Fruit fly (Drosophila melanogaster) whole organism, pupa: ENCODE measurements around the gene Ca-Ma2d.

Source experiments
- CG10348 ChIP-seq: fragments of 200-800 bp; sonication (Bioruptor generic); IDR thresholded peaks from 2 replicates; pipeline ENCODE4 v1.3.6; 2022; ENCODE audit warnings: missing biosample characterization, missing genetic modification characterization
- CG12605 ChIP-seq: fragments of 200-800 bp; sonication (Bioruptor generic); IDR thresholded peaks from 2 replicates; pipeline ENCODE4 v1.3.6; 2022; ENCODE audit warnings: missing biosample characterization, missing genetic modification characterization
- CG13204 ChIP-seq: fragments of 200-800 bp; sonication (Bioruptor generic); optimal IDR thresholded peaks from 2 replicates; lab custom pipeline; 2018; ENCODE audit warnings: missing biosample characterization, mild to moderate bottlenecking, missing genetic modification characterization, moderate library complexity
- CG14655 ChIP-seq: fragments of 200-800 bp; sonication (Bioruptor generic); optimal IDR thresholded peaks from 3 replicates; lab custom pipeline; 2017; ENCODE audit warnings: mild to moderate bottlenecking, missing biosample characterization, missing genetic modification reagents, missing genetic modification characterization
- CG15710 ChIP-seq: fragments of 200-800 bp; sonication (Bioruptor generic); optimal IDR thresholded peaks from 2 replicates; lab custom pipeline; 2018; ENCODE audit warnings: missing biosample characterization, mild to moderate bottlenecking, missing genetic modification characterization, moderate library complexity
- CG17806 ChIP-seq: fragments of 200-800 bp; sonication (Bioruptor generic); optimal IDR thresholded peaks from 2 replicates; lab custom pipeline; 2018; ENCODE audit warnings: missing biosample characterization, mild to moderate bottlenecking, missing genetic modification characterization, moderate library complexity
- CG32121 ChIP-seq: fragments of 200-800 bp; sonication (Bioruptor generic); IDR thresholded peaks from 2 replicates; pipeline ENCODE4 v1.3.6; 2022; ENCODE audit warnings: missing biosample characterization, missing genetic modification characterization
- CG34367 ChIP-seq: fragments of 200-800 bp; sonication (Bioruptor generic); optimal IDR thresholded peaks from 2 replicates; lab custom pipeline; 2018; ENCODE audit warnings: missing biosample characterization, mild to moderate bottlenecking, missing genetic modification characterization
- CG4496 ChIP-seq: fragments of 200-800 bp; sonication (Bioruptor generic); IDR thresholded peaks from 3 replicates; pipeline ENCODE4 v1.3.6; 2022; ENCODE audit warnings: missing biosample characterization, missing genetic modification characterization
- CG8159 ChIP-seq: fragments of 200-800 bp; sonication (Bioruptor generic); optimal IDR thresholded peaks from 3 replicates; lab custom pipeline; 2018; ENCODE audit warnings: missing biosample characterization, mild to moderate bottlenecking, missing genetic modification characterization, moderate library complexity
- CG8301 ChIP-seq: fragments of 200-800 bp; sonication (Bioruptor generic); optimal IDR thresholded peaks from 2 replicates; lab custom pipeline; 2018; ENCODE audit warnings: missing biosample characterization, mild to moderate bottlenecking, missing genetic modification characterization
- CG9948 ChIP-seq: fragments of 200-800 bp; sonication (Bioruptor generic); optimal IDR thresholded peaks from 2 replicates; lab custom pipeline; 2018; ENCODE audit warnings: missing biosample characterization, mild to moderate bottlenecking, missing genetic modification characterization, moderate library complexity
- D1 ChIP-seq: fragments of 200-800 bp; sonication (Bioruptor generic); optimal IDR thresholded peaks from 2 replicates; lab custom pipeline; 2018; ENCODE audit warnings: missing biosample characterization, mild to moderate bottlenecking, missing genetic modification characterization, moderate library complexity
- EcR ChIP-seq: fragments of 200-800 bp; sonication (Bioruptor generic); optimal IDR thresholded peaks from 3 replicates; lab custom pipeline; 2019; ENCODE audit warnings: missing biosample characterization, missing genetic modification characterization, mild to moderate bottlenecking, moderate library complexity, missing genetic modification reagents
- Ets98B ChIP-seq: fragments of 200-800 bp; sonication (Bioruptor generic); IDR thresholded peaks from 2 replicates; pipeline ENCODE4 v1.3.6; 2022; ENCODE audit warnings: missing biosample characterization, missing genetic modification characterization
- Pif1A ChIP-seq: fragments of 200-800 bp; sonication (Bioruptor generic); optimal IDR thresholded peaks from 3 replicates; lab custom pipeline; 2016; ENCODE audit warnings: missing biosample characterization, missing genetic modification characterization
- Pif1B ChIP-seq: fragments of 200-800 bp; sonication (Bioruptor generic); optimal IDR thresholded peaks from 3 replicates; lab custom pipeline; 2016; ENCODE audit warnings: missing biosample characterization, missing genetic modification characterization
- Snoo ChIP-seq: fragments of 200-800 bp; sonication (Bioruptor generic); optimal IDR thresholded peaks from 3 replicates; lab custom pipeline; 2017; ENCODE audit warnings: missing biosample characterization, mild to moderate bottlenecking, missing genetic modification characterization, inconsistent platforms
- fd96Ca ChIP-seq: fragments of 200-800 bp; sonication (Bioruptor generic); IDR thresholded peaks from 3 replicates; pipeline ENCODE4 v1.3.6; 2022; ENCODE audit warnings: missing biosample characterization, missing genetic modification characterization
- gl ChIP-seq: fragments of 200-800 bp; sonication (Bioruptor generic); optimal IDR thresholded peaks from 2 replicates; lab custom pipeline; 2018; ENCODE audit warnings: missing biosample characterization, mild to moderate bottlenecking, missing genetic modification characterization
- rn ChIP-seq: fragments of 200-800 bp; sonication (Bioruptor generic); IDR thresholded peaks from 2 replicates; pipeline ENCODE4 v1.3.6; 2022; ENCODE audit warnings: missing biosample characterization, missing genetic modification characterization

Ca-Ma2d gene

DNA sequence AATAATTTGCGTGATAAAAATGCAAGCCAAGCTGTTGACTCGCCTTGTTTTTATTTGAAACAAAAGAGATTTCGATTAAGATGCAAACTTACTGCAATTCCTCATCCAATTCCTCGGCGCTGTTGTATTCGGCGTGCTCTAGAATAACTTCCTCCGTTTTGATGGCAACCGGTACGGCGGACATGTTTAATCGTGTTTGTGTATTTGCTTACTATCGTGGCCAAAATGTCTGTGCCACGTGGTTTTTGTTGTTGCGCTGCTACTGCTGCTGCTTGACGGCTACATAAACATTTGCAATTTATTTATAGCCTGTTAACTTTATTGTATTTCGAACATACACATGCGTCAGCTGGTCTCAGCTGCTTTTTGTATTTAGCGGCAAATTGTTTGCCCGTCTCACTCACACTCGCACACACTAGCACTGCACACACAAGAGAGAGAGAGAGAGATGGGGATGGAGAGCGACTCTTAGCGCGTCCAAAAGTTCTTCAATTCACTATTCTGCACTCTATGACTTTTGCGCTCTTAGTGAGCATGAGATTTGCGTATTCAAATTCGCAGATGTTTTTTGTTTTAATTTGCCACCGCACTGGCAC lies 55.8 kb downstream of the Ca-Ma2d start:
- no peak for TF ChIP-seq D1
- no peak for TF ChIP-seq Snoo (tag; lab: Kevin White, UChicago)
- TF ChIP-seq gl (tag; lab: Kevin White, UChicago) = no peak
- no peak for TF ChIP-seq Pif1B (GFP tag; lab: Kevin White, UChicago)
- TF ChIP-seq CG10348 (GFP tag; lab: Robert Waterston, UW) = no peak
- no peak for TF ChIP-seq CG13204
- no peak for TF ChIP-seq CG12605
- TF ChIP-seq EcR = no peak
- TF ChIP-seq CG8159 (tag; lab: Kevin White, UChicago) = no peak
- TF ChIP-seq rn (GFP tag; lab: Robert Waterston, UW) = no peak
- no peak for TF ChIP-seq CG4496 (GFP tag; lab: Robert Waterston, UW)

DNA sequence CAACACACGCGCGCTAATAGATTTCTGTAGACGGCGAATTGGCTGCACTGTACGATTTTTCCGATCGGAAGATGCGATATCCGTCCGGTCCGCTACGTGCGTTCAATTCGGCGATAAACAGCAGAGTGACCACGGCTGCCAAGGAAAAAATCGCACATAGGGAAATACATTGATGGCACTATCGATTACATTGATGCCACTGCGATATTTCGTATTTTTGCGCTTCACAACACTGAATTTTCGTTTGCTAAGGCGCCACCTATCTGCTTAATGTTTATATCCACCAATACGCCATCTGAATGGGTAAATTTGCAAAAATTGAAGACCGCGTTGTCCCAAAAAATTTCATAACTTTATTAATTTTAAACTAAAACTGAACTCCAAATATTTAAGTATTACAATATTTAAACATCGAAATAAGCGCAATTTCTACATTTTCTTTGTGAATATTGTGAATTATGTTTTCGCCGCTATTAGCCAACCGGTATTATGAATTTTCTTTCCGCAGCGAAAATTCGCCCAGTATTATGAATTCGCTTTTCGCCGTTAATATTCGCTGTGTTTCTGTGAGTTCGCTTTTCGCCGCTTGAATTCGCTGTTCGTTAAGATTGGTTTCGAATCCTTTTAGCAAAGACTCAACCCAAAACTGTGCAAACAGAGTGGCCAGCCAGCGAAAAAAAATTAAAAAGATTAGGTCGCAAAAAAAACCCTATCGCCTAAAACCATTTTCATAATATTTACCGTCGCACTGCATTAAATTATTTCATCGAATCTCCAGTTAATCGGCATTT lies 56.5 kb downstream of the Ca-Ma2d start, which contains the start of the genes crp and pkaap:
crp (minus strand) TSS at position 129 of the 791 bp plus-strand sequence.
pkaap (plus strand) TSS at position 689 of the 791 bp plus-strand sequence.
- TF ChIP-seq gl (tag; lab: Kevin White, UChicago) (peak; percentile 18), CG17806 (tag; lab: Kevin White, UChicago) (peak; percentile 1), fd96Ca (no peak), CG8301 (no peak), CG8159 (tag; lab: Kevin White, UChicago) (peak; percentile 50), EcR (no peak), CG15710 (tag; lab: Kevin White, UChicago) (peak; percentile 12), Pif1A (no peak), D1 (no peak), CG32121 (GFP tag; lab: Robert Waterston, UW) (no peak), Ets98B (GFP tag; lab: Robert Waterston, UW) (no peak), rn (GFP tag; lab: Robert Waterston, UW) (no peak), Snoo (tag; lab: Kevin White, UChicago) (peak; percentile 57), CG34367 (peak; percentile 34), CG9948 (tag; lab: Kevin White, UChicago) (no peak), CG10348 (GFP tag; lab: Robert Waterston, UW) (no peak), CG14655 (no peak), CG4496 (GFP tag; lab: Robert Waterston, UW) (no peak), CG13204 (peak; percentile 48), Pif1B (GFP tag; lab: Kevin White, UChicago) (peak; percentile 64), CG12605 (no peak)

DNA sequence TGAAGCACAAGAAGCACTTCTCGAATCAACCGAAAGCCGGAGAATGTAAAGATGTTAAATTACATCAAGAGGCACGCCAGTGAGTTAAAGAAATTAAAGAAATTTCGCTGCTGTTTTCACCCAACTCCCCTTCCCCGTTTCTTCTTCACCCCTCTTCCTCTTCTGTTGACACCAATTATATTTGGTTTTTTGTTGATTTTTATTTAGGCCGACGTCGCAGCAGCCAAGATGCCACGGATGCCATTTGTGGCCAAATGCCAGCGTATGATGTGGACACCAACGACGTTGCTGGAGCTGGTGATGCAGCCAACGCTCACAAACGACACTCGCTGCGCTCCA lies 57.1 kb downstream of the Ca-Ma2d start:
- no peak for TF ChIP-seq EcR
- no peak for TF ChIP-seq CG8159 (tag; lab: Kevin White, UChicago)
- TF ChIP-seq CG10348 (GFP tag; lab: Robert Waterston, UW) = no peak
- no peak for TF ChIP-seq rn (GFP tag; lab: Robert Waterston, UW)
- TF ChIP-seq Snoo (tag; lab: Kevin White, UChicago) = no peak
- no peak for TF ChIP-seq CG32121 (GFP tag; lab: Robert Waterston, UW)
- TF ChIP-seq CG9948 (tag; lab: Kevin White, UChicago) = no peak
- no peak for TF ChIP-seq CG12605
- no peak for TF ChIP-seq Pif1A
- no peak for TF ChIP-seq D1
- TF ChIP-seq gl (tag; lab: Kevin White, UChicago) = no peak
- TF ChIP-seq CG8301 = no peak
- no peak for TF ChIP-seq CG34367
- no peak for TF ChIP-seq fd96Ca
- no peak for TF ChIP-seq CG4496 (GFP tag; lab: Robert Waterston, UW)

DNA sequence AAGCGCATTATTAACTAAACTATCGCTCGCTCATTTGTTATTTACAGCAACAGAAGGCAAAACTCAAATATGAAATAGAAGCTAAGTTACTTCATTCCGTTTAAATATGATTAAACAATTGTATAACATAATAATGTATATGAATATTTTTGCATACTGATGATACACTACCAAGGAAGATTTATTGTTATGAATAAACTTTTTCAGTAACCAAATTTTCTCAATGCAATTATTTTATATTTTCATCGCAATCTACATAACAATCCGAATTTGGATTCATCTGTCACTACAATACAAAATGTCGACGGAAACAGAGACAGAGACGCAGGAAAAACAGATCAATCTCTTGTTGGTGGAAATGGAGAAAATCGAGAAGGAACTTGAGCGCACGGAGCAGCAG lies 59.7 kb downstream of the Ca-Ma2d start, which contains the start of gene CG17329:
CG17329 (plus strand) TSS at position 301 of the 400 bp plus-strand sequence.
- TF ChIP-seq CG14655 (no peak), Pif1A (no peak), Ets98B (GFP tag; lab: Robert Waterston, UW) (no peak), D1 (no peak), Pif1B (GFP tag; lab: Kevin White, UChicago) (no peak), CG13204 (no peak), CG8159 (tag; lab: Kevin White, UChicago) (no peak), CG32121 (GFP tag; lab: Robert Waterston, UW) (no peak), CG17806 (tag; lab: Kevin White, UChicago) (no peak), gl (tag; lab: Kevin White, UChicago) (no peak), Snoo (tag; lab: Kevin White, UChicago) (no peak), rn (GFP tag; lab: Robert Waterston, UW) (no peak), CG8301 (no peak), CG9948 (tag; lab: Kevin White, UChicago) (no peak), CG12605 (no peak)
